Fruit fly (Drosophila melanogaster) whole organism, embryonic: ENCODE data around the gene CG14326.

Experiments used
- Adf1 ChIP-seq: fragments of 200-800 bp; sonication (Bioruptor generic); IDR thresholded peaks from 2 replicates; pipeline ENCODE4 v1.3.6; 2022; ENCODE audit warnings: missing biosample characterization, missing genetic modification characterization
- Asciz ChIP-seq: fragments of 200-800 bp; sonication (Bioruptor generic); optimal IDR thresholded peaks from 2 replicates; lab custom pipeline; 2017; ENCODE audit warnings: missing biosample characterization, mild to moderate bottlenecking, missing genetic modification characterization, missing genetic modification reagents
- Bdp1 ChIP-seq: fragments of 200-800 bp; sonication (Bioruptor generic); optimal IDR thresholded peaks from 3 replicates; lab custom pipeline; 2016; ENCODE audit warnings: missing biosample characterization, missing genetic modification characterization
- CG10979 ChIP-seq: fragments of 200-800 bp; sonication (Bioruptor generic); optimal IDR thresholded peaks from 2 replicates; lab custom pipeline; 2018; ENCODE audit warnings: missing biosample characterization, mild to moderate bottlenecking, missing genetic modification characterization, moderate library complexity
- CG11560 ChIP-seq: fragments of 200-800 bp; sonication (Bioruptor generic); IDR thresholded peaks from 3 replicates; pipeline ENCODE4 v1.3.6; 2022; ENCODE audit warnings: missing biosample characterization, missing genetic modification characterization
- CG12236 ChIP-seq: fragments of 200-800 bp; sonication (Bioruptor generic); optimal IDR thresholded peaks from 2 replicates; lab custom pipeline; 2016; ENCODE audit warnings: missing biosample characterization, missing genetic modification characterization
- CG12659 ChIP-seq: fragments of 200-800 bp; sonication (Bioruptor generic); optimal IDR thresholded peaks from 3 replicates; lab custom pipeline; 2017; ENCODE audit warnings: mild to moderate bottlenecking, missing biosample characterization, missing genetic modification reagents, missing genetic modification characterization
- CG13296 ChIP-seq: fragments of 200-800 bp; sonication (Bioruptor generic); optimal IDR thresholded peaks from 3 replicates; lab custom pipeline; 2018; ENCODE audit warnings: missing biosample characterization, mild to moderate bottlenecking, missing genetic modification characterization
- CG14860 ChIP-seq: fragments of 200-800 bp; sonication (Bioruptor generic); IDR thresholded peaks from 3 replicates; pipeline ENCODE4 v1.3.6; 2022; ENCODE audit warnings: missing biosample characterization, missing genetic modification characterization; ENCODE audit not compliant: partially characterized antibody
- CG16813 ChIP-seq: fragments of 200-800 bp; sonication (Bioruptor generic); IDR thresholded peaks from 3 replicates; pipeline ENCODE4 v1.3.6; 2022; ENCODE audit warnings: missing biosample characterization, missing genetic modification characterization; ENCODE audit not compliant: partially characterized antibody
- CG16863 ChIP-seq: fragments of 200-800 bp; sonication (Bioruptor generic); optimal IDR thresholded peaks from 3 replicates; lab custom pipeline; 2016; ENCODE audit warnings: missing biosample characterization, missing genetic modification characterization
- CG18262 ChIP-seq: fragments of 200-800 bp; optimal IDR thresholded peaks from 3 replicates; lab custom pipeline; 2019; ENCODE audit warnings: missing biosample characterization, mild to moderate bottlenecking, missing genetic modification characterization, moderate library complexity
- CG18476 ChIP-seq: fragments of 200-800 bp; sonication (Bioruptor generic); optimal IDR thresholded peaks from 2 replicates; lab custom pipeline; 2016; ENCODE audit warnings: missing biosample characterization, mild to moderate bottlenecking, missing genetic modification characterization
- CG31224 ChIP-seq: fragments of 200-800 bp; sonication (Bioruptor generic); IDR thresholded peaks from 2 replicates; pipeline ENCODE4 v1.3.6; 2022; ENCODE audit warnings: missing biosample characterization, missing genetic modification characterization
- CG4404 ChIP-seq: fragments of 200-800 bp; sonication (Bioruptor generic); IDR thresholded peaks from 2 replicates; pipeline ENCODE4 v1.3.6; 2022; ENCODE audit warnings: missing biosample characterization, missing genetic modification characterization
- CG4854 ChIP-seq: fragments of 200-800 bp; sonication (Bioruptor generic); optimal IDR thresholded peaks from 2 replicates; lab custom pipeline; 2016; ENCODE audit warnings: missing biosample characterization, missing genetic modification characterization, inconsistent platforms
- CG7271 ChIP-seq: fragments of 200-800 bp; sonication (Bioruptor generic); optimal IDR thresholded peaks from 2 replicates; lab custom pipeline; 2018; ENCODE audit warnings: missing biosample characterization, mild to moderate bottlenecking, missing genetic modification characterization, moderate library complexity
- CG7963 ChIP-seq: fragments of 200-800 bp; sonication (Bioruptor generic); IDR thresholded peaks from 3 replicates; pipeline ENCODE4 v1.3.6; 2022; ENCODE audit warnings: missing biosample characterization, missing genetic modification characterization; ENCODE audit not compliant: partially characterized antibody
- CG8290 ChIP-seq, 3 experiments: fragments of 200-800 bp; sonication (Bioruptor generic); optimal IDR thresholded peaks; 2 replicates each; lab custom pipeline; 2016 to 2019; ENCODE audit warnings: missing biosample characterization in 3 of 3, missing genetic modification characterization in 3 of 3, mild to moderate bottlenecking in 2 of 3, moderate library complexity in 1 of 3
- CTCF ChIP-seq: fragments of 200-800 bp; sonication (Bioruptor generic); optimal IDR thresholded peaks from 2 replicates; lab custom pipeline; 2017; ENCODE audit warnings: missing biosample characterization, mild to moderate bottlenecking, missing genetic modification characterization, moderate library complexity
- H15 ChIP-seq: fragments of 200-800 bp; sonication (Bioruptor generic); IDR thresholded peaks from 3 replicates; pipeline ENCODE4 v1.3.6; 2022; ENCODE audit warnings: missing biosample characterization, missing genetic modification characterization
- H2.0 ChIP-seq: fragments of 200-800 bp; sonication (Bioruptor generic); IDR thresholded peaks from 2 replicates; pipeline ENCODE4 v1.3.6; 2022; ENCODE audit warnings: missing biosample characterization, missing genetic modification characterization
- HmgZ ChIP-seq: fragments of 200-800 bp; sonication (Bioruptor generic); optimal IDR thresholded peaks from 2 replicates; lab custom pipeline; 2018; ENCODE audit warnings: missing biosample characterization, mild to moderate bottlenecking, missing genetic modification characterization
- Hmr ChIP-seq: fragments of 200-800 bp; sonication (Bioruptor generic); optimal IDR thresholded peaks from 3 replicates; lab custom pipeline; 2017; ENCODE audit warnings: mild to moderate bottlenecking, missing biosample characterization, missing genetic modification reagents, missing genetic modification characterization
- Lim3 ChIP-seq: fragments of 200-800 bp; sonication (Bioruptor generic); IDR thresholded peaks from 2 replicates; pipeline ENCODE4 v1.3.6; 2022; ENCODE audit warnings: missing biosample characterization, missing genetic modification characterization
- Med ChIP-seq: fragments of 200-800 bp; sonication (Bioruptor generic); peaks from one replicate; lab custom pipeline; 2016; ENCODE audit warnings: missing biosample characterization, missing genetic modification characterization, mild to moderate bottlenecking, inconsistent platforms, moderate library complexity
- Myb ChIP-seq: fragments of 200-800 bp; sonication (Bioruptor generic); optimal IDR thresholded peaks from 2 replicates; lab custom pipeline; 2016; ENCODE audit warnings: missing biosample characterization, missing genetic modification characterization
- Opbp ChIP-seq: fragments of 200-800 bp; sonication (Bioruptor generic); IDR thresholded peaks from 3 replicates; pipeline ENCODE4 v1.3.6; 2022; ENCODE audit warnings: missing biosample characterization, missing genetic modification characterization; ENCODE audit not compliant: partially characterized antibody
- Poxn ChIP-seq: fragments of 200-800 bp; sonication (Bioruptor generic); IDR thresholded peaks from 2 replicates; pipeline ENCODE4 v1.3.6; 2022; ENCODE audit warnings: missing biosample characterization, missing genetic modification characterization
- Sox100B ChIP-seq: fragments of 200-800 bp; sonication (Bioruptor generic); optimal IDR thresholded peaks from 3 replicates; lab custom pipeline; 2018; ENCODE audit warnings: missing biosample characterization, mild to moderate bottlenecking, missing genetic modification characterization
- amos ChIP-seq: fragments of 200-800 bp; sonication (Bioruptor generic); IDR thresholded peaks from 2 replicates; pipeline ENCODE4 v1.3.6; 2022; ENCODE audit warnings: missing biosample characterization, missing genetic modification characterization; ENCODE audit not compliant: partially characterized antibody
- bbx ChIP-seq: fragments of 200-800 bp; sonication (Bioruptor generic); IDR thresholded peaks from 2 replicates; pipeline ENCODE4 v1.3.6; 2022; ENCODE audit warnings: missing biosample characterization, missing genetic modification characterization; ENCODE audit not compliant: partially characterized antibody
- btn ChIP-seq: fragments of 200-800 bp; sonication (Bioruptor generic); optimal IDR thresholded peaks from 2 replicates; lab custom pipeline; 2016; ENCODE audit warnings: missing biosample characterization, missing genetic modification characterization
- chinmo ChIP-seq: fragments of 200-800 bp; sonication (Bioruptor generic); IDR thresholded peaks from 4 replicates; pipeline ENCODE4 v1.3.6; 2022; ENCODE audit warnings: missing biosample characterization, missing genetic modification characterization; ENCODE audit not compliant: partially characterized antibody
- chm ChIP-seq: fragments of 200-800 bp; sonication (Bioruptor generic); IDR thresholded peaks from 2 replicates; pipeline ENCODE4 v1.3.6; 2022; ENCODE audit warnings: missing biosample characterization, missing genetic modification characterization
- crp ChIP-seq, 2 experiments: fragments of 200-800 bp; sonication (Bioruptor generic); optimal IDR thresholded peaks; 2 replicates in 1 of 2; 3 replicates in 1 of 2; lab custom pipeline; 2017; ENCODE audit warnings: missing biosample characterization in 2 of 2, missing genetic modification characterization in 2 of 2, mild to moderate bottlenecking in 1 of 2, moderate library complexity in 1 of 2
- fd64A ChIP-seq: fragments of 200-800 bp; sonication (Bioruptor generic); optimal IDR thresholded peaks from 3 replicates; lab custom pipeline; 2018; ENCODE audit warnings: missing biosample characterization, mild to moderate bottlenecking, missing genetic modification characterization
- gsb-n ChIP-seq: fragments of 200-800 bp; sonication (Bioruptor generic); optimal IDR thresholded peaks from 3 replicates; lab custom pipeline; 2018; ENCODE audit warnings: missing biosample characterization, mild to moderate bottlenecking, missing genetic modification characterization
- gt ChIP-seq: fragments of 200-800 bp; sonication (Bioruptor generic); IDR thresholded peaks from 2 replicates; pipeline ENCODE4 v1.3.6; 2022; ENCODE audit warnings: missing biosample characterization, missing genetic modification characterization
- hb ChIP-seq: fragments of 200-800 bp; sonication (Bioruptor generic); IDR thresholded peaks from 3 replicates; pipeline ENCODE4 v1.3.6; 2022; ENCODE audit warnings: missing biosample characterization, missing genetic modification characterization; ENCODE audit not compliant: partially characterized antibody
- knrl ChIP-seq: fragments of 200-800 bp; sonication (Bioruptor generic); IDR thresholded peaks from 3 replicates; pipeline ENCODE4 v1.3.6; 2022; ENCODE audit warnings: missing biosample characterization, missing genetic modification characterization; ENCODE audit not compliant: partially characterized antibody
- lov ChIP-seq, 2 experiments: fragments of 200-800 bp in 1 of 2; fragments of >200 bp in 1 of 2; sonication (Bioruptor generic) in 1 of 2; IDR thresholded peaks in 1 of 2; optimal IDR thresholded peaks in 1 of 2; 2 replicates in 1 of 2; 3 replicates in 1 of 2; pipeline versions ENCODE4 v1.3.6 to Lab custom; 2017 to 2022; ENCODE audit warnings: missing biosample characterization in 1 of 2, missing genetic modification characterization in 1 of 2
- oc ChIP-seq: fragments of 200-800 bp; sonication (Bioruptor generic); optimal IDR thresholded peaks from 2 replicates; lab custom pipeline; 2018; ENCODE audit warnings: missing biosample characterization, mild to moderate bottlenecking, missing genetic modification characterization, moderate library complexity
- onecut ChIP-seq: fragments of 200-800 bp; sonication (Bioruptor generic); IDR thresholded peaks from 2 replicates; pipeline ENCODE4 v1.3.6; 2022; ENCODE audit warnings: missing biosample characterization, missing genetic modification characterization
- sc ChIP-seq, 3 experiments: fragments of >200 bp in 2 of 3; fragments of 200-800 bp in 1 of 3; sonication (Bioruptor generic) in 1 of 3; optimal IDR thresholded peaks; 2 replicates in 2 of 3; 3 replicates in 1 of 3; lab custom pipeline; 2017; ENCODE audit warnings: mild to moderate bottlenecking in 1 of 3, missing biosample characterization in 1 of 3, missing genetic modification characterization in 1 of 3, missing genetic modification reagents in 1 of 3
- sens-2 ChIP-seq: fragments of 200-800 bp; sonication (Bioruptor generic); IDR thresholded peaks from 2 replicates; pipeline ENCODE4 v1.3.6; 2022; ENCODE audit warnings: missing biosample characterization, missing genetic modification characterization
- sr ChIP-seq: fragments of 200-800 bp; sonication (Bioruptor generic); IDR thresholded peaks from 3 replicates; pipeline ENCODE4 v1.3.6; 2022; ENCODE audit warnings: missing biosample characterization, missing genetic modification characterization
- tio ChIP-seq: fragments of 200-800 bp; sonication (Bioruptor generic); optimal IDR thresholded peaks from 2 replicates; lab custom pipeline; 2017; ENCODE audit warnings: missing biosample characterization, missing genetic modification characterization, inconsistent platforms
- tll ChIP-seq, 2 experiments: fragments of 200-800 bp in 1 of 2; fragments of >200 bp in 1 of 2; sonication (Bioruptor generic) in 1 of 2; optimal IDR thresholded peaks; 2 replicates each; lab custom pipeline; 2017 to 2019; ENCODE audit warnings: missing biosample characterization in 2 of 2, missing genetic modification characterization in 2 of 2, mild to moderate bottlenecking in 1 of 2, moderate library complexity in 1 of 2

Gene CG14326

dm6 chr3R:17667987-17668386 is 49.1 kb downstream of the CG14326 start (continued):
- TF ChIP-seq Opbp (peak; percentile 26; the same call in 1 of the 3 replicates), crp (GFP tag; optimal IDR thresholded peaks at IDR 0.05; lab: Kevin White, UChicago) (no peak), knrl (GFP tag; lab: Robert Waterston, UW) (peak; percentile 17; the same call in 1 of the 3 replicates), Sox100B (GFP tag; lab: Kevin White, UChicago) (no peak), chinmo (no peak), hb (GFP tag; lab: Robert Waterston, UW) (no peak), sr (GFP tag; lab: Robert Waterston, UW) (peak; percentile 49; the same call in 2 of the 3 replicates), Lim3 (GFP tag; lab: Robert Waterston, UW) (no peak), CG10979 (tag; lab: Kevin White, UChicago) (no peak), CG4854 (GFP tag; lab: Kevin White, UChicago) (no peak), Myb (GFP tag; lab: Kevin White, UChicago) (no peak), amos (peak; percentile 48; the same call in 1 of the 2 replicates), CG11560 (tag; lab: Robert Waterston, UW) (no peak), tll (GFP tag; optimal IDR thresholded peaks at IDR 0.05; lab: Kevin White, UChicago) (no peak), HmgZ (no peak), CG18476 (no peak), sc (optimal IDR thresholded peaks at IDR 0.05; lab: Kevin White, UChicago) (no peak), sc (GFP tag; optimal IDR thresholded peaks at IDR 0.05; lab: Kevin White, UChicago) (no peak), fd64A (GFP tag; lab: Kevin White, UChicago) (no peak), H15 (no peak), tio (GFP tag; lab: Kevin White, UChicago) (no peak), CG13296 (GFP tag; lab: Kevin White, UChicago) (no peak), CG8290 (GFP tag; optimal IDR thresholded peaks at IDR 0.05; lab: Kevin White, UChicago) (peak; percentile 31), CG8290 (tag; optimal IDR thresholded peaks at IDR 0.05; lab: Kevin White, UChicago) (no peak), CG16813 (0 out of 3 replicates have a peak, but pooled peaks have one; percentile 44), Asciz (no peak), Bdp1 (peak; percentile 95), CG7963 (0 out of 3 replicates have a peak, but pooled peaks have one; percentile 40), sens-2 (GFP tag; lab: Robert Waterston, UW) (no peak), chm (GFP tag; lab: Robert Waterston, UW) (no peak), btn (GFP tag; lab: Kevin White, UChicago) (no peak), bbx (GFP tag; lab: Robert Waterston, UW) (no peak), oc (no peak), Adf1 (no peak), gt (no peak), CG16863 (GFP tag; lab: Kevin White, UChicago) (no peak), CG4404 (no peak), Poxn (GFP tag; lab: Robert Waterston, UW) (no peak), gsb-n (tag; lab: Kevin White, UChicago) (no peak), CG12659 (GFP tag; lab: Kevin White, UChicago) (no peak), CG18262 (tag; lab: Kevin White, UChicago) (no peak), CG31224 (GFP tag; lab: Robert Waterston, UW) (no peak), lov (optimal IDR thresholded peaks at IDR 0.05; lab: Kevin White, UChicago) (no peak), lov (GFP tag; IDR thresholded peaks at IDR 0.05; lab: Robert Waterston, UW) (no peak), CTCF (GFP tag; lab: Kevin White, UChicago) (no peak), Hmr (GFP tag; lab: Kevin White, UChicago) (no peak), Med (GFP tag; lab: Kevin White, UChicago) (peak; percentile 19), CG14860 (0 out of 3 replicates have a peak, but pooled peaks have one; percentile 40), CG7271 (no peak), CG12236 (GFP tag; lab: Kevin White, UChicago) (no peak), H2.0 (GFP tag; lab: Robert Waterston, UW) (no peak), onecut (no peak)
